Worm (Caenorhabditis elegans): ENCODE results near the gene C55B6.1.

C55B6.1 gene

DNA sequence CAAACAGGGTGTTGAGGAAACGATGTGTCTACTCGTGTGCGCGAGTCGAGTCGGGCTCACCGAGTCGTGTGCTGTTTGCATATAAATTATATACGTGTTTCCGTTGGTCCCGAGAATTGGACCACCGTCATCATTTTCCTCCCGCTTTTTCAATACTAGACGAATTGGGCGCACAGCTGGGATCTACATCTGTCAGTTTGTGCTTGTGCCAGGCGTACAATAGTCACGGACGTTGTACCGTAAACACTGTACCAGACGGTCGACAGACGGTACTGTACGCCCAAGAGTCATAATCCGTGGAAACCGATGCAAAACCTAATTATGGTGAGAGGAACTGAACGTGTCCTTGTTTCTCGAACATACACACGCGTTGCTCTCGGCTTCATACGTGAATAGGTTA lies 9.0 kb downstream of the C55B6.1 start:
- TF ChIP-seq hlh-17 (GFP tag; optimal IDR thresholded peaks at IDR 0.05; ENCODE audit: borderline replicate concordance) (no peak), unc-62 (GFP tag; optimal IDR thresholded peaks at IDR 0.05) (no peak), C04F5.9 (tag; optimal IDR thresholded peaks at IDR 0.05) (no peak), nhr-84 (tag; optimal IDR thresholded peaks at IDR 0.05) (no peak)

DNA sequence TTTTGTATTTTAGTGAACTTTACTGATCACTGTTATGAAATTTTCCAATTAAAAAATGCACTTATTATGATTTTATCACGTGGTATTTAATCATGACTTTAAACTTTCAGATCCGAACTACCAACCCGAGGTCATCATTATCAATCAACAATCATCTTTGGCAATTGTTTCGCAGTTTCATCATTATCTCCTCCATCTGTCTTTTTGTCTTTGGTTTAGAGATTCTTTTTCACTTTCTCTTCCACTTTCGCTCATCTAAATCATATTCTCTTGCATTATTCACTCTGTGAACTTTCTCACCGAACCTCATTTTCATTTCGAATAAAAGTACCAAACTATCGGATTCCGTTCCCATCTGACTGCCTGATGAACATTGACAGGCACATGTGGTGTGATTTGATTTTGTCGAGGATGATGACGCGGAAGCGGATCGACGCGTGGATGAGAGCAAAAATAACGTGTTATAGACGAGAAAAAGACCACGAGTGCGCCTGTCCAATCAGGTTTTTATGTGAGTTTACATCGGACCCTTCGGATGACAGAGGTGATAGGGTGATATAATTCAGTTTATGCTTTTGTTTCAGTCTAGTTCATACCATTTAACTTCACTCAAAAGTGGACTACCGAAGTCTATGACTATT lies 10.4 kb downstream of the C55B6.1 start:
- TF ChIP-seq nhr-71 (tag; optimal IDR thresholded peaks at IDR 0.05) = peak; percentile 50
- peak; percentile 11 for TF ChIP-seq nhr-20 (tag; optimal IDR thresholded peaks at IDR 0.05)
- peak; percentile 12 for TF ChIP-seq unc-130 (tag; optimal IDR thresholded peaks at IDR 0.05)
- no peak for TF ChIP-seq efl-1 (optimal IDR thresholded peaks at IDR 0.05)
- TF ChIP-seq efl-1 (GFP tag; optimal IDR thresholded peaks at IDR 0.05 in 1 of 2) = no peak
- peak; percentile 58 for TF ChIP-seq nhr-85 (tag)
- no peak for TF ChIP-seq unc-62 (GFP tag; optimal IDR thresholded peaks at IDR 0.05)
- peak; percentile 50 for TF ChIP-seq lin-14 (GFP tag; optimal IDR thresholded peaks at IDR 0.05)
- no peak for TF ChIP-seq lin-39 (tag; optimal IDR thresholded peaks at IDR 0.05)
- TF ChIP-seq fkh-10 (GFP tag; optimal IDR thresholded peaks at IDR 0.05) = no peak
- no peak for TF ChIP-seq hlh-17 (GFP tag; optimal IDR thresholded peaks at IDR 0.05; ENCODE audit: borderline replicate concordance)
- no peak for TF ChIP-seq ceh-82 (tag; optimal IDR thresholded peaks at IDR 0.05)
- TF ChIP-seq egl-13 (tag; optimal IDR thresholded peaks at IDR 0.05) = no peak
- peak in 1 of 6 experiments; percentile 31 for TF ChIP-seq elt-3 (tag; optimal IDR thresholded peaks at IDR 0.05)
- TF ChIP-seq rnt-1 (tag; optimal IDR thresholded peaks at IDR 0.05) = peak; percentile 19

DNA sequence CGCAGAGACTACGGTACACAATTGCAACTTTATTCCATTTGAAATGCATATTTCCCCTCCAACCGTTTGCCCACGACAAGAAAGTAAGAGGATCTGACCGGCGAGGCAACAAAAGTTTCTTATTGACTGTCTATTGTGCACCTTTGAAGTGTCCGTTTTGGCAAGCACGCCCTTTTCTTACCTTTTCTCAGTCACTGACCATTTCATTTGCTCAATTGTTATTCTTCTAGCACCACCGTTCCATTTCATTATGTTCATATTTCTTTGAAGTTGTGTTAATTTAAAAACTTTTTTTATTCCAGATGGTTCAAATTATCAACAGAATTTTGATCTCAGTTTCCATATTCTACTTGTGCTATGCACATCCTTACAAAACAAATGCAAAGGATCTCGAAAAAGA lies 11.2 kb downstream of the C55B6.1 start, which contains the start of gene spp-22:
Gene spp-22 (plus strand): TSS at position 301 of the 400 bp plus-strand sequence.
- TF ChIP-seq sptf-1 (tag; optimal IDR thresholded peaks at IDR 0.05) (no peak), efl-1 (optimal IDR thresholded peaks at IDR 0.05) (no peak), efl-1 (GFP tag; optimal IDR thresholded peaks at IDR 0.05 in 1 of 2) (peak in 1 of 2 experiments; percentile 37), lsy-2 (tag; optimal IDR thresholded peaks at IDR 0.05) (no peak), tlp-1 (tag; optimal IDR thresholded peaks at IDR 0.05) (no peak), snpc-4 (tag; optimal IDR thresholded peaks at IDR 0.05) (no peak), hlh-17 (GFP tag; optimal IDR thresholded peaks at IDR 0.05; ENCODE audit: borderline replicate concordance) (no peak)

DNA sequence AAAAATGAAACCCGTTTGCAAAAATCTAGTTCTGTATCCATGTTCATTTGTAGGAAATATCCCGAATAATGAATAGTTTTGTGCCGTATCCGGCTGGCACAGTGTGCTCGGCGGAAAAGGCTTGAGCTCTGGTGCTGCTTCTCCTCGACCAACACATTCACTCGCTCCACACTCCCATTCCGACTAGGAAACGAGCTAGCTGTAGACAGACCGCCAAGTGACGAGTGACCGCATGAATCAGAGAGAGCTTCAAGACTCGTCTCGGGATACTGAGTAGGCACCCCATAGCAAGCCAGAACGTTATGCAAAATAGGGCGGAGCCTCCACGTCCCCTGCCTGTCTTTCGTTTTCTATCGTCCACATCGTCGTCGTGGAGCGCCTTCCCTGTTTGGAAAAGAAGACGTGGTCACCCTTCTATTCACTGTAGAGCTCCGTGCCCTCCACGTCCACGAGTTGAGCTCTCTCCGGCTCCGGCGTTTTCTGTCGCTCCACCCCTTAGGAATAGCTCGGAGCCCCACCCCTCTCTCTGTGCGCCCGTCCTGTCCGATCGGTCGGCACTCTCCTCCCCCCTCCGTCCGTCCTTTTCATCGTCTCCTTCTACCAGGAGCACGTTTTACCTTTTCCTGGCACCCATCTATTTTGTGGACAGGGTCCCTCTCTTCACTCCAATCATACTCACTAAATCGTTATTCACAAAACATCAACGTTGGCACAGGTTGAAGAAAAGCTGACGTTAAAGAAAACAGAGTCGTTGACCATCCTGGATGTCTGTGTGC lies 17.7 kb downstream of the C55B6.1 start, which contains the start of gene syd-9:
Gene syd-9 (plus strand): TSS at position 394 of the 776 bp plus-strand sequence.
- TF ChIP-seq lin-14 (GFP tag; optimal IDR thresholded peaks at IDR 0.05) (peak; percentile 58), mdl-1 (tag; optimal IDR thresholded peaks at IDR 0.05) (no peak), lin-35 (GFP tag; optimal IDR thresholded peaks at IDR 0.05) (peak in 1 of 2 experiments; percentile 1), fkh-8 (tag; optimal IDR thresholded peaks at IDR 0.05) (peak; percentile 27), unc-62 (GFP tag; optimal IDR thresholded peaks at IDR 0.05) (no peak), lin-13 (GFP tag; optimal IDR thresholded peaks at IDR 0.05) (no peak), ceh-8 (GFP tag; optimal IDR thresholded peaks at IDR 0.05) (peak; percentile 19)

DNA sequence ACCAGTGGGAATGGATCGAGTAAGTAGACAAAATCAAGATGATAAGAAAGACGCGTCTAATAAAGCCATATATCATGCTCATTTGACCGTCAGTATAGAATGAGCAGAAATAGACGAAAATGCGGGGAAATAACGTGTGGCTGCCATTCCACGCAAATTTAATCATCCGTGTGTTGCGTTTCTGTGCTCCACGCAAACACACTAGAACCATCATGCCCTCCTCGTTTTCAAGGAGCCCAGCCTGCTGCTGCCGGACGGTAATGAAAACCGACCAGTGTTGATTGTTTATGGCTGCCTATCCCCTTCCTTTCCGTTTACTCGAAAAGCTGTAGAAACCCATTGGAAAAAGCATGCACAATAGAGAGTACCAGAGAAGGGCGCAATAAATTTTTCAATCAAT lies 20.0 kb downstream of the C55B6.1 start:
- TF ChIP-seq nhr-20 (tag; optimal IDR thresholded peaks at IDR 0.05) = no peak

DNA sequence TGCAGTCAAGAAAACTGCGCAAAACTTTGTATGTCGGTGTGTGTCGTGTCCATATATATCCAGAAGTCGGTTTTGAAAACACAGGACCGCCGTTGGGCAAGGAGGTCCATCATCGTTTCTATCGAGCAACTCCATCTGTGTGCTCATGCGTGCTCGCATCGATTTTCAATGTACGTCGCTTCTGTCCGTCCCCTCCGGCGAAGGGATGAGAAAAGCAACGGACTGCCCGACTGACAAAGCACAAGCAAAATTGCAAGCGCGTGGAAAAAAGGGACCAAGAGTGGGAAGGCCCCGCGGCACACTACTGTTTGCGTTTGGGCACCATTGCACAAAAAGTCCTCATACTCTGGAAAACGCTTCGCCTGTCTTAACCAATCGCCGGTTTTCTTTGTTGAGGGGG lies 22.2 kb downstream of the C55B6.1 start:
- no peak for TF ChIP-seq ztf-11 (tag; optimal IDR thresholded peaks at IDR 0.05)
- TF ChIP-seq lin-14 (GFP tag; optimal IDR thresholded peaks at IDR 0.05) = peak; percentile 50
- no peak for TF ChIP-seq snu-23 (GFP tag; optimal IDR thresholded peaks at IDR 0.05)
